ENCODE assay signal across 3 worm cellular contexts in genomic region chrIII:5828065-5828464, ce11.
TF ChIP-seq lines count a peak whose summit lies in the region.

No protein-coding gene starts in this region.

TF ChIP-seq in whole organism, L4 larva, 104 proteins besides CTCF, POLR2A, EP300 and RAD21 (continues in another document):
- TF ChIP-seq zip-2 (tag; optimal IDR thresholded peaks at IDR 0.05; lab: Kevin White, UChicago) (no peak), lim-7 (GFP tag; IDR thresholded peaks at IDR 0.05; lab: Robert Waterston, UW) (peak; percentile 56; the same call in 1 of the 2 replicates), nhr-48 (tag; optimal IDR thresholded peaks at IDR 0.05; lab: Kevin White, UChicago) (no peak), snpc-1.2 (GFP tag; IDR thresholded peaks at IDR 0.05; lab: Robert Waterston, UW) (no peak), unc-39 (tag; optimal IDR thresholded peaks at IDR 0.05; lab: Kevin White, UChicago) (no peak), ctbp-1 (GFP tag; IDR thresholded peaks at IDR 0.05; lab: Robert Waterston, UW) (no peak), egl-43 (GFP tag; IDR thresholded peaks at IDR 0.05; lab: Robert Waterston, UW) (0 out of 2 replicates have a peak, but pooled peaks have one; percentile 44), mdt-29 (GFP tag; IDR thresholded peaks at IDR 0.05; lab: Robert Waterston, UW) (0 out of 2 replicates have a peak, but pooled peaks have one; percentile 19), attf-4 (tag; optimal IDR thresholded peaks at IDR 0.05; lab: Kevin White, UChicago) (no peak), dpl-1 (GFP tag; optimal IDR thresholded peaks at IDR 0.05; lab: Kevin White, UChicago) (no peak), duxl-1 (tag; optimal IDR thresholded peaks at IDR 0.05; lab: Kevin White, UChicago; ENCODE audit: poor library complexity) (no peak), lin-38 (GFP tag; IDR thresholded peaks at IDR 0.05; lab: Robert Waterston, UW) (0 out of 2 replicates have a peak, but pooled peaks have one; percentile 6), madf-5 (GFP tag; IDR thresholded peaks at IDR 0.05; lab: Robert Waterston, UW) (0 out of 4 replicates have a peak, but pooled peaks of 1 of the 2 experiments have one; percentile 56), ztf-11 (tag; optimal IDR thresholded peaks at IDR 0.05; lab: Kevin White, UChicago) (no peak), ces-1 (GFP tag; optimal IDR thresholded peaks at IDR 0.05; lab: Kevin White, UChicago) (no peak), T26A8.4 (GFP tag; IDR thresholded peaks at IDR 0.05; lab: Robert Waterston, UW) (peak; percentile 31; the same call in 1 of the 2 replicates), vab-7 (GFP tag; IDR thresholded peaks at IDR 0.05; lab: Robert Waterston, UW) (no peak), nhr-41 (GFP tag; IDR thresholded peaks at IDR 0.05; lab: Robert Waterston, UW) (no peak), spr-3 (GFP tag; optimal IDR thresholded peaks at IDR 0.05; lab: Kevin White, UChicago) (no peak), ceh-32 (tag; optimal IDR thresholded peaks at IDR 0.05; lab: Kevin White, UChicago; ENCODE audit: poor library complexity) (no peak), hif-1 (tag; optimal IDR thresholded peaks at IDR 0.05; lab: Kevin White, UChicago) (no peak), mxl-3 (GFP tag; optimal IDR thresholded peaks at IDR 0.05; lab: Kevin White, UChicago) (no peak), mxl-2 (GFP tag; conservative IDR thresholded peaks at IDR 0.05; lab: Robert Waterston, UW) (no peak), lsy-2 (tag; optimal IDR thresholded peaks at IDR 0.05; lab: Kevin White, UChicago) (no peak), hlh-11 (tag; optimal IDR thresholded peaks at IDR 0.05; lab: Kevin White, UChicago) (peak; percentile 5), unc-62 (GFP tag; optimal IDR thresholded peaks at IDR 0.05 in 1 of 2; lab: Kevin White, UChicago) (no peak), unc-62 (tag; optimal IDR thresholded peaks at IDR 0.05; lab: Kevin White, UChicago) (no peak), daf-16 (GFP tag; optimal IDR thresholded peaks at IDR 0.05; lab: Kevin White, UChicago) (no peak), daf-16 (tag; optimal IDR thresholded peaks at IDR 0.05; lab: Kevin White, UChicago) (no peak), ama-1 (optimal IDR thresholded peaks at IDR 0.05; lab: Kevin White, UChicago) (no peak)

TF ChIP-seq in whole organism, late embryonic, 69 proteins besides CTCF, POLR2A, EP300 and RAD21:
- no peak for TF ChIP-seq ceh-14 (tag; optimal IDR thresholded peaks at IDR 0.05; lab: Kevin White, UChicago)
- peak; percentile 23 for TF ChIP-seq che-1 (tag; optimal IDR thresholded peaks at IDR 0.05; lab: Kevin White, UChicago)
TF ChIP-seq in whole organism, late embryonic: peak in this region for 1.

TF ChIP-seq in whole organism, young adult, 124 proteins besides CTCF, POLR2A, EP300 and RAD21:
- TF ChIP-seq snpc-3.4 (tag; optimal IDR thresholded peaks at IDR 0.05; lab: Kevin White, UChicago): no peak
- no peak for TF ChIP-seq zim-3 (tag; optimal IDR thresholded peaks at IDR 0.05; lab: Kevin White, UChicago)
- TF ChIP-seq Y95B8A.8 (GFP tag; IDR thresholded peaks at IDR 0.05; lab: Robert Waterston, UW): peak; percentile 50; the same call in 1 of the 2 replicates
- TF ChIP-seq F37B4.10 (GFP tag; IDR thresholded peaks at IDR 0.05; lab: Robert Waterston, UW): no peak
- TF ChIP-seq cebp-1 (GFP tag; IDR thresholded peaks at IDR 0.05; lab: Robert Waterston, UW): no peak
- peak; percentile 8 for TF ChIP-seq cebp-1 (tag; optimal IDR thresholded peaks at IDR 0.05; lab: Kevin White, UChicago)
- TF ChIP-seq madf-3 (GFP tag; IDR thresholded peaks at IDR 0.05; lab: Robert Waterston, UW): peak; percentile 76
- no peak for TF ChIP-seq bed-2 (GFP tag; IDR thresholded peaks at IDR 0.05; lab: Robert Waterston, UW)
- no peak for TF ChIP-seq rcor-1 (GFP tag; IDR thresholded peaks at IDR 0.05; lab: Robert Waterston, UW)
- peak; percentile 43; the same call in 1 of the 2 replicates for TF ChIP-seq Y67H2A.10 (GFP tag; conservative IDR thresholded peaks at IDR 0.05; lab: Robert Waterston, UW)
- no peak for TF ChIP-seq ztf-26 (tag; optimal IDR thresholded peaks at IDR 0.05; lab: Kevin White, UChicago)
- TF ChIP-seq K11D2.4 (GFP tag; IDR thresholded peaks at IDR 0.05; lab: Robert Waterston, UW): 0 out of 2 replicates have a peak, but pooled peaks have one; percentile 14
- no peak for TF ChIP-seq T07F8.4 (tag; optimal IDR thresholded peaks at IDR 0.05; lab: Kevin White, UChicago)
- TF ChIP-seq ztf-3 (GFP tag; optimal IDR thresholded peaks at IDR 0.05; lab: Kevin White, UChicago): no peak
- TF ChIP-seq ceh-27 (GFP tag; optimal IDR thresholded peaks at IDR 0.05; lab: Kevin White, UChicago): no peak
- no peak for TF ChIP-seq mes-4 (tag; optimal IDR thresholded peaks at IDR 0.05; lab: Kevin White, UChicago)
- TF ChIP-seq snpc-4 (GFP tag; optimal IDR thresholded peaks at IDR 0.05; lab: Kevin White, UChicago): no peak
- TF ChIP-seq snpc-4 (tag; optimal IDR thresholded peaks at IDR 0.05; lab: Kevin White, UChicago): no peak
- TF ChIP-seq egl-44 (GFP tag; IDR thresholded peaks at IDR 0.05; lab: Robert Waterston, UW): 0 out of 2 replicates have a peak, but pooled peaks have one; percentile 12
- 0 out of 2 replicates have a peak, but pooled peaks have one; percentile 5 for TF ChIP-seq lir-1 (GFP tag; conservative IDR thresholded peaks at IDR 0.05; lab: Robert Waterston, UW)
- peak; percentile 0 for TF ChIP-seq ZK185.1 (tag; optimal IDR thresholded peaks at IDR 0.05; lab: Kevin White, UChicago; ENCODE audit: poor library complexity, severe bottlenecking)
- TF ChIP-seq madf-6 (GFP tag; IDR thresholded peaks at IDR 0.05; lab: Robert Waterston, UW): 0 out of 2 replicates have a peak, but pooled peaks have one; percentile 6
- no peak for TF ChIP-seq F55B11.4 (tag; optimal IDR thresholded peaks at IDR 0.05; lab: Kevin White, UChicago; ENCODE audit: borderline replicate concordance, insufficient read depth)
- no peak for TF ChIP-seq D2030.7 (GFP tag; IDR thresholded peaks at IDR 0.05; lab: Robert Waterston, UW)
- TF ChIP-seq aptf-3 (GFP tag; IDR thresholded peaks at IDR 0.05; lab: Robert Waterston, UW): no peak
- 0 out of 2 replicates have a peak, but pooled peaks have one; percentile 5 for TF ChIP-seq dox-1 (GFP tag; IDR thresholded peaks at IDR 0.05; lab: Robert Waterston, UW)
- TF ChIP-seq B0336.3 (GFP tag; IDR thresholded peaks at IDR 0.05; lab: Robert Waterston, UW): peak; percentile 52; the same call in 1 of the 2 replicates
